Fruit fly (Drosophila melanogaster) whole organism, embryonic: ENCODE results near the gene CG12016.

Experiments
- Awh ChIP-seq: fragments of 200-800 bp; sonication (Bioruptor generic); IDR thresholded peaks from 2 replicates; pipeline ENCODE4, ENCODE4 v1.3.6; 2022; ENCODE audit warnings: missing biosample characterization, missing genetic modification characterization
- B-H1 ChIP-seq: fragments of 200-800 bp; sonication (Bioruptor generic); IDR thresholded peaks from 3 replicates; pipeline ENCODE4 v1.3.6; 2022; ENCODE audit warnings: missing biosample characterization, missing genetic modification characterization
- Bgb ChIP-seq: fragments of 200-800 bp; sonication (Bioruptor generic); IDR thresholded peaks from 2 replicates; pipeline ENCODE4 v1.3.6; 2022; ENCODE audit warnings: missing biosample characterization, missing genetic modification characterization; ENCODE audit not compliant: partially characterized antibody
- C15 ChIP-seq: fragments of 200-800 bp; sonication (Bioruptor generic); IDR thresholded peaks from 3 replicates; pipeline ENCODE4 v1.3.6; 2022; ENCODE audit warnings: missing biosample characterization, missing genetic modification characterization
- CG11093 ChIP-seq: fragments of 200-800 bp; sonication (Bioruptor generic); IDR thresholded peaks from 3 replicates; pipeline ENCODE4 v1.3.6; 2022; ENCODE audit warnings: missing biosample characterization, missing genetic modification characterization
- CG12299 ChIP-seq: fragments of 200-800 bp; sonication (Bioruptor generic); optimal IDR thresholded peaks from 2 replicates; lab custom pipeline; 2018; ENCODE audit warnings: missing biosample characterization, mild to moderate bottlenecking, missing genetic modification characterization
- CG16813 ChIP-seq: fragments of 200-800 bp; sonication (Bioruptor generic); IDR thresholded peaks from 3 replicates; pipeline ENCODE4 v1.3.6; 2022; ENCODE audit warnings: missing biosample characterization, missing genetic modification characterization; ENCODE audit not compliant: partially characterized antibody
- CG17385 ChIP-seq: fragments of 200-800 bp; sonication (Bioruptor generic); optimal IDR thresholded peaks from 3 replicates; lab custom pipeline; 2018; ENCODE audit warnings: missing biosample characterization, mild to moderate bottlenecking, missing genetic modification characterization
- CG3281 ChIP-seq: fragments of 200-800 bp; sonication (Bioruptor generic); optimal IDR thresholded peaks from 3 replicates; lab custom pipeline; 2017; ENCODE audit warnings: missing biosample characterization, mild to moderate bottlenecking, missing genetic modification characterization
- CG4617 ChIP-seq: fragments of 200-800 bp; sonication (Bioruptor generic); optimal IDR thresholded peaks from 3 replicates; lab custom pipeline; 2016; ENCODE audit warnings: missing biosample characterization, missing genetic modification characterization, borderline replicate concordance
- CG4730 ChIP-seq: fragments of 200-800 bp; sonication (Bioruptor generic); IDR thresholded peaks from 2 replicates; pipeline ENCODE4 v1.3.6; 2022; ENCODE audit warnings: missing biosample characterization, missing genetic modification characterization
- CG7963 ChIP-seq: fragments of 200-800 bp; sonication (Bioruptor generic); IDR thresholded peaks from 3 replicates; pipeline ENCODE4 v1.3.6; 2022; ENCODE audit warnings: missing biosample characterization, missing genetic modification characterization; ENCODE audit not compliant: partially characterized antibody
- CG8765 ChIP-seq: fragments of 200-800 bp; sonication (Bioruptor generic); IDR thresholded peaks from 2 replicates; pipeline ENCODE4 v1.3.6; 2022; ENCODE audit warnings: missing biosample characterization, missing genetic modification characterization
- D ChIP-seq, 2 experiments: fragments of 200-800 bp in 1 of 2; fragments of >200 bp in 1 of 2; sonication (Bioruptor generic) in 1 of 2; optimal IDR thresholded peaks; 2 replicates in 1 of 2; 3 replicates in 1 of 2; lab custom pipeline; 2017; ENCODE audit warnings: mild to moderate bottlenecking in 1 of 2, missing biosample characterization in 1 of 2, missing genetic modification characterization in 1 of 2, missing genetic modification reagents in 1 of 2
- Fer3 ChIP-seq: fragments of 200-800 bp; sonication (Bioruptor generic); optimal IDR thresholded peaks from 2 replicates; lab custom pipeline; 2018; ENCODE audit warnings: missing biosample characterization, mild to moderate bottlenecking, missing genetic modification characterization, moderate library complexity
- HLH3B ChIP-seq: fragments of 200-800 bp; sonication (Bioruptor generic); IDR thresholded peaks from 2 replicates; pipeline ENCODE4 v1.3.6; 2022; ENCODE audit warnings: missing biosample characterization, missing genetic modification characterization
- Kr ChIP-seq: fragments of 200-800 bp; sonication (Bioruptor generic); optimal IDR thresholded peaks from 2 replicates; lab custom pipeline; 2017; ENCODE audit warnings: missing biosample characterization, mild to moderate bottlenecking, missing genetic modification characterization
- MESR4 ChIP-seq: fragments of 200-800 bp; sonication (Bioruptor generic); optimal IDR thresholded peaks from 2 replicates; lab custom pipeline; 2018; ENCODE audit warnings: missing biosample characterization, mild to moderate bottlenecking, missing genetic modification characterization, moderate library complexity
- Rx ChIP-seq: fragments of 200-800 bp; sonication (Bioruptor generic); IDR thresholded peaks from 2 replicates; pipeline ENCODE4 v1.3.6; 2022; ENCODE audit warnings: missing biosample characterization, missing genetic modification characterization
- ap ChIP-seq: fragments of 200-800 bp; sonication (Bioruptor generic); IDR thresholded peaks from 2 replicates; pipeline ENCODE4 v1.3.6; 2022; ENCODE audit warnings: missing biosample characterization, missing genetic modification characterization
- bbx ChIP-seq: fragments of 200-800 bp; sonication (Bioruptor generic); IDR thresholded peaks from 2 replicates; pipeline ENCODE4 v1.3.6; 2022; ENCODE audit warnings: missing biosample characterization, missing genetic modification characterization; ENCODE audit not compliant: partially characterized antibody
- fd102C ChIP-seq: fragments of 200-800 bp; sonication (Bioruptor generic); optimal IDR thresholded peaks from 2 replicates; lab custom pipeline; 2018; ENCODE audit warnings: missing biosample characterization, mild to moderate bottlenecking, missing genetic modification characterization, moderate library complexity
- gce ChIP-seq: fragments of 200-800 bp; sonication (Bioruptor generic); IDR thresholded peaks from 3 replicates; pipeline ENCODE4 v1.3.6; 2022; ENCODE audit warnings: missing biosample characterization, missing genetic modification characterization
- lbe ChIP-seq: fragments of 200-800 bp; sonication (Bioruptor generic); optimal IDR thresholded peaks from 2 replicates; lab custom pipeline; 2016; ENCODE audit warnings: missing biosample characterization, mild to moderate bottlenecking, missing genetic modification characterization
- lola ChIP-seq, 3 experiments: fragments of >200 bp in 2 of 3; fragments of 200-800 bp in 1 of 3; sonication (Bioruptor generic) in 1 of 3; optimal IDR thresholded peaks; 2 replicates each; lab custom pipeline; 2017 to 2019; ENCODE audit warnings: missing biosample characterization in 3 of 3, missing genetic modification characterization in 3 of 3, mild to moderate bottlenecking in 1 of 3, moderate library complexity in 1 of 3
- maf-S ChIP-seq: fragments of 200-800 bp; sonication (Bioruptor generic); optimal IDR thresholded peaks from 2 replicates; lab custom pipeline; 2016; ENCODE audit warnings: missing biosample characterization, missing genetic modification characterization
- mam ChIP-seq: fragments of 200-800 bp; sonication (Bioruptor generic); optimal IDR thresholded peaks from 3 replicates; lab custom pipeline; 2016; ENCODE audit warnings: missing biosample characterization, missing genetic modification characterization
- pho ChIP-seq: fragments of 200-800 bp; sonication (Bioruptor generic); optimal IDR thresholded peaks from 2 replicates; lab custom pipeline; 2016; ENCODE audit warnings: missing biosample characterization, missing genetic modification characterization
- pnt ChIP-seq: fragments of 200-800 bp; sonication (Bioruptor generic); optimal IDR thresholded peaks from 3 replicates; lab custom pipeline; 2016; ENCODE audit warnings: missing biosample characterization, missing genetic modification characterization
- sim ChIP-seq: fragments of 200-800 bp; sonication (Bioruptor generic); IDR thresholded peaks from 2 replicates; pipeline ENCODE4 v1.3.6; 2022; ENCODE audit warnings: missing biosample characterization, missing genetic modification characterization
- sna ChIP-seq: fragments of 200-800 bp; sonication (Bioruptor generic); IDR thresholded peaks from 2 replicates; pipeline ENCODE4 v1.3.6; 2022; ENCODE audit warnings: missing biosample characterization, missing genetic modification characterization; ENCODE audit not compliant: partially characterized antibody
- stc ChIP-seq: fragments of 200-800 bp; sonication (Bioruptor generic); IDR thresholded peaks from 2 replicates; pipeline ENCODE4 v1.3.6; 2022; ENCODE audit warnings: missing biosample characterization, missing genetic modification characterization
- tio ChIP-seq: fragments of 200-800 bp; sonication (Bioruptor generic); optimal IDR thresholded peaks from 2 replicates; lab custom pipeline; 2017; ENCODE audit warnings: missing biosample characterization, missing genetic modification characterization, inconsistent platforms
- ttk ChIP-seq: fragments of 200-800 bp; sonication (Bioruptor generic); IDR thresholded peaks from 2 replicates; pipeline ENCODE4 v2.1.2; 2022; ENCODE audit warnings: missing biosample characterization, missing genetic modification characterization
- tup ChIP-seq: fragments of 200-800 bp; sonication (Bioruptor generic); optimal IDR thresholded peaks from 2 replicates; lab custom pipeline; 2016; ENCODE audit warnings: missing biosample characterization, mild to moderate bottlenecking, missing genetic modification characterization, moderate library complexity

CG12016 gene

DNA sequence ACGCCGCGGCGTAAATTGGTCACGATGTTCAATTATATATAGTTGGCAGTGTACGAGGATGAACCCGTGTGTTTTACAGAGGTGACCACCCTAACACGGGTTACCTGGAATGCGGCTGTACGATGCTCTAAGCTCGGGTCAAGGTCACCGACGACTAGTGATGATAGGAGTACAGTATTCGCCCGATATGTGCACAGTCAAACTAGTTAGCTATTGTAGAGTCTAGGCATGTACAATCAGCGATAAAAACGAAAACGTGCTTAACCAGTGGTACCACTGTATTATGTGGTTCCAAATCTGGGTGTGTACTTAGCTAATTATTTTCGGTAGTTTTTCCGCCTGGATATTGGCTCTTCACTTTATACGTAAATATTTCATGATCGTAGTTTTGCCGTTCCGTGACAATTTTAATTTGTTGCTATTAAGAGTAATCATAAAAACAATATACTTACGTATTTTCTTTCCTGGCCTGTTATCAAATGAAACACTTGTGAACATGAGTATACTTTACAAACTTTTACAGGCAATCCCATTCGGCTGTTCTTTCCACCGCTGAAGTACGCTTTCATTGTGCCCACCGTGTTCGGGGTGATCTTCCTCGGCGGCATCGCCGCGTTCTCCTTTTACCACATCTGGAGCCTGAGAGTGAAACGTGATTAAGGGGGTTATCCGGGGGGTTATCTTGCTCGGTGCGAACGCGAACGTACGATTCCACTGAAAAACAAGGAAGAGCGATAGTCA is 807 bp downstream of the CG12016 start (continued):
- TF ChIP-seq CG4730 (GFP tag; lab: Robert Waterston, UW) (no peak), Fer3 (tag; lab: Kevin White, UChicago) (peak; percentile 17), HLH3B (GFP tag; lab: Robert Waterston, UW) (no peak), sim (no peak)

- TF ChIP-seq CG16813 = no peak
- no peak for TF ChIP-seq pho (GFP tag; lab: Kevin White, UChicago)
- peak; percentile 96 for TF ChIP-seq MESR4
- peak; percentile 28; the same call in 1 of the 2 replicates for TF ChIP-seq bbx (GFP tag; lab: Robert Waterston, UW)
- TF ChIP-seq lola (GFP tag; optimal IDR thresholded peaks at IDR 0.05; lab: Kevin White, UChicago) = no peak
- no peak for TF ChIP-seq ap (GFP tag; lab: Robert Waterston, UW)
- TF ChIP-seq ttk (GFP tag; lab: Robert Waterston, UW) = no peak
- TF ChIP-seq CG3281 = no peak
- no peak for TF ChIP-seq CG8765
- TF ChIP-seq maf-S (GFP tag; lab: Kevin White, UChicago) = no peak
- TF ChIP-seq mam (GFP tag; lab: Kevin White, UChicago) = no peak
- TF ChIP-seq stc (GFP tag; lab: Robert Waterston, UW) = no peak
- TF ChIP-seq CG7963 (GFP tag; lab: Robert Waterston, UW) = 0 out of 3 replicates have a peak, but pooled peaks have one; percentile 35
- TF ChIP-seq D (optimal IDR thresholded peaks at IDR 0.05; lab: Kevin White, UChicago) = peak; percentile 62
- TF ChIP-seq D (GFP tag; optimal IDR thresholded peaks at IDR 0.05; lab: Kevin White, UChicago) = no peak
- TF ChIP-seq fd102C = no peak
- TF ChIP-seq CG11093 (GFP tag; lab: Robert Waterston, UW) = no peak
- no peak for TF ChIP-seq B-H1 (GFP tag; lab: Robert Waterston, UW)
- TF ChIP-seq CG4617 = peak; percentile 71
- no peak for TF ChIP-seq Awh
- TF ChIP-seq CG17385 = peak; percentile 73
- TF ChIP-seq pnt (GFP tag; lab: Kevin White, UChicago) = no peak
- no peak for TF ChIP-seq CG12299 (tag; lab: Kevin White, UChicago)
- TF ChIP-seq tio (GFP tag; lab: Kevin White, UChicago) = no peak
- TF ChIP-seq Kr (GFP tag; lab: Kevin White, UChicago) = no peak
- TF ChIP-seq Bgb (GFP tag; lab: Robert Waterston, UW) = peak; percentile 5; the same call in 1 of the 2 replicates
- TF ChIP-seq gce (GFP tag; lab: Robert Waterston, UW) = no peak
- no peak for TF ChIP-seq C15
- no peak for TF ChIP-seq Rx (GFP tag; lab: Robert Waterston, UW)
- TF ChIP-seq lbe (GFP tag; lab: Kevin White, UChicago) = no peak
- TF ChIP-seq sna (GFP tag; lab: Robert Waterston, UW) = 0 out of 2 replicates have a peak, but pooled peaks have one; percentile 20
- no peak for TF ChIP-seq tup (GFP tag; lab: Kevin White, UChicago)
Measured at dm6 chr3L:3325597-3325924, 6.2 kb downstream of the CG12016 start.
